Worm (Caenorhabditis elegans): ENCODE measurements around the gene T07D4.5.

DNA sequence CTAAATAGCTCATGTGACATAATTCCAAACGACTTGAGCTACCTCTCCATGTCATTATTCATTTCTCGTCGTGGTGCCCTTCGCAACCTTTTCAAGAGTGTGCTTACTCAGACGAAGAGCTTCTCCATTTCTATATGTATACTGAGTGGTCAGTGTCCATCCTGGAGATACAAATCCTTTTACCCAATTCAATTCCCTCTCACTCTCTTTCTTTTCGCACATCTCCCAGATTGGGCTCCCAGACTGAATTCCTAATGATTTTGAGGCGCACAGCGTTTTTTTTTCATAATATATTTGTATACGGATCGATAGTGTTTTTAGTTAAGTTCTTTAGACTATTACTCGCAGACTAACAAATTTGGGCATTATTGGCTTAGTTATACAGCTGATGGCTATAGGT, 36.8 kb upstream of the T07D4.5 start:
- TF ChIP-seq unc-39 (tag; optimal IDR thresholded peaks at IDR 0.05) (no peak), nhr-12 (tag; optimal IDR thresholded peaks at IDR 0.05) (no peak), ZK546.5 (tag; optimal IDR thresholded peaks at IDR 0.05) (no peak), elt-3 (tag; optimal IDR thresholded peaks at IDR 0.05) (no peak), jun-1 (tag; optimal IDR thresholded peaks at IDR 0.05) (no peak), skn-1 (tag; optimal IDR thresholded peaks at IDR 0.05) (no peak), pha-4 (tag; optimal IDR thresholded peaks at IDR 0.05) (no peak), ztf-4 (tag; optimal IDR thresholded peaks at IDR 0.05) (no peak), unc-62 (GFP tag; optimal IDR thresholded peaks at IDR 0.05) (no peak), pqm-1 (tag; optimal IDR thresholded peaks at IDR 0.05) (no peak), nhr-43 (tag; optimal IDR thresholded peaks at IDR 0.05; ENCODE audit: poor library complexity, severe bottlenecking) (no peak), ztf-11 (tag; optimal IDR thresholded peaks at IDR 0.05) (no peak), ceh-28 (tag; optimal IDR thresholded peaks at IDR 0.05) (no peak)

All from whole organism, L3 larva.